Fruit fly (Drosophila melanogaster) whole organism, embryonic: ENCODE results near the gene Cpr65Aw.

Source experiments
- Ada2b ChIP-seq: fragments of 200-800 bp; sonication (Bioruptor generic); IDR thresholded peaks from 2 replicates; pipeline ENCODE4 v1.3.6; 2022; ENCODE audit warnings: missing biosample characterization, missing genetic modification characterization
- Adf1 ChIP-seq: fragments of 200-800 bp; sonication (Bioruptor generic); IDR thresholded peaks from 2 replicates; pipeline ENCODE4 v1.3.6; 2022; ENCODE audit warnings: missing biosample characterization, missing genetic modification characterization
- Atf-2 ChIP-seq: fragments of 200-800 bp; sonication (Bioruptor generic); optimal IDR thresholded peaks from 2 replicates; lab custom pipeline; 2016; ENCODE audit warnings: missing biosample characterization, missing genetic modification characterization
- Bdp1 ChIP-seq: fragments of 200-800 bp; sonication (Bioruptor generic); optimal IDR thresholded peaks from 3 replicates; lab custom pipeline; 2016; ENCODE audit warnings: missing biosample characterization, missing genetic modification characterization
- CG10462 ChIP-seq: fragments of 200-800 bp; sonication (Bioruptor generic); optimal IDR thresholded peaks from 2 replicates; lab custom pipeline; 2016; ENCODE audit warnings: missing biosample characterization, missing genetic modification characterization
- CG10654 ChIP-seq: fragments of 200-800 bp; sonication (Bioruptor generic); optimal IDR thresholded peaks from 2 replicates; lab custom pipeline; 2016; ENCODE audit warnings: missing biosample characterization, missing genetic modification characterization
- CG10979 ChIP-seq: fragments of 200-800 bp; sonication (Bioruptor generic); optimal IDR thresholded peaks from 2 replicates; lab custom pipeline; 2018; ENCODE audit warnings: missing biosample characterization, mild to moderate bottlenecking, missing genetic modification characterization, moderate library complexity
- CG12236 ChIP-seq: fragments of 200-800 bp; sonication (Bioruptor generic); optimal IDR thresholded peaks from 2 replicates; lab custom pipeline; 2016; ENCODE audit warnings: missing biosample characterization, missing genetic modification characterization
- CG12942 ChIP-seq: fragments of 200-800 bp; sonication (Bioruptor generic); optimal IDR thresholded peaks from 3 replicates; lab custom pipeline; 2016; ENCODE audit warnings: missing biosample characterization, missing genetic modification characterization
- CG15073 ChIP-seq: fragments of 200-800 bp; sonication (Bioruptor generic); optimal IDR thresholded peaks from 2 replicates; lab custom pipeline; 2016; ENCODE audit warnings: missing biosample characterization, missing genetic modification characterization
- CG15601 ChIP-seq: fragments of 200-800 bp; sonication (Bioruptor generic); optimal IDR thresholded peaks from 3 replicates; lab custom pipeline; 2019; ENCODE audit warnings: missing biosample characterization, mild to moderate bottlenecking, missing genetic modification characterization, moderate library complexity
- CG1603 ChIP-seq: fragments of 200-800 bp; sonication (Bioruptor generic); optimal IDR thresholded peaks from 2 replicates; lab custom pipeline; 2019; ENCODE audit warnings: missing biosample characterization, mild to moderate bottlenecking, missing genetic modification characterization, moderate library complexity
- CG1832 ChIP-seq: fragments of 200-800 bp; sonication (Bioruptor generic); optimal IDR thresholded peaks from 2 replicates; lab custom pipeline; 2017; ENCODE audit warnings: missing biosample characterization, mild to moderate bottlenecking, missing genetic modification characterization, inconsistent platforms
- CG2712 ChIP-seq: fragments of 200-800 bp; optimal IDR thresholded peaks from 3 replicates; lab custom pipeline; 2019; ENCODE audit warnings: missing biosample characterization, mild to moderate bottlenecking, missing genetic modification characterization, moderate library complexity
- CG31224 ChIP-seq: fragments of 200-800 bp; sonication (Bioruptor generic); IDR thresholded peaks from 2 replicates; pipeline ENCODE4 v1.3.6; 2022; ENCODE audit warnings: missing biosample characterization, missing genetic modification characterization
- CG32767 ChIP-seq: fragments of 200-800 bp; sonication (Bioruptor generic); IDR thresholded peaks from 2 replicates; pipeline ENCODE4 v1.3.6; 2022; ENCODE audit warnings: missing biosample characterization, missing genetic modification characterization
- CG34422 ChIP-seq: fragments of 200-800 bp; sonication (Bioruptor generic); IDR thresholded peaks from 3 replicates; pipeline ENCODE4 v1.3.6; 2022; ENCODE audit warnings: missing biosample characterization, missing genetic modification characterization
- CG4424 ChIP-seq: fragments of 200-800 bp; sonication (Bioruptor generic); optimal IDR thresholded peaks from 3 replicates; lab custom pipeline; 2016; ENCODE audit warnings: missing biosample characterization, missing genetic modification characterization
- CG7271 ChIP-seq: fragments of 200-800 bp; sonication (Bioruptor generic); optimal IDR thresholded peaks from 2 replicates; lab custom pipeline; 2018; ENCODE audit warnings: missing biosample characterization, mild to moderate bottlenecking, missing genetic modification characterization, moderate library complexity
- CG7987 ChIP-seq: fragments of 200-800 bp; sonication (Bioruptor generic); optimal IDR thresholded peaks from 2 replicates; lab custom pipeline; 2018; ENCODE audit warnings: missing biosample characterization, mild to moderate bottlenecking, missing genetic modification characterization, moderate library complexity
- CG8765 ChIP-seq: fragments of 200-800 bp; sonication (Bioruptor generic); IDR thresholded peaks from 2 replicates; pipeline ENCODE4 v1.3.6; 2022; ENCODE audit warnings: missing biosample characterization, missing genetic modification characterization
- CG9215 ChIP-seq: fragments of 200-800 bp; sonication (Bioruptor generic); IDR thresholded peaks from 2 replicates; pipeline ENCODE4 v1.3.6; 2022; ENCODE audit warnings: missing biosample characterization, missing genetic modification characterization
- CG9609 ChIP-seq: fragments of 200-800 bp; sonication (Bioruptor generic); optimal IDR thresholded peaks from 3 replicates; lab custom pipeline; 2016; ENCODE audit warnings: missing biosample characterization, missing genetic modification characterization
- D19B ChIP-seq: fragments of 200-800 bp; sonication (Bioruptor generic); optimal IDR thresholded peaks from 2 replicates; lab custom pipeline; 2017; ENCODE audit warnings: missing biosample characterization, mild to moderate bottlenecking, missing genetic modification characterization
- Deaf1 ChIP-seq: fragments of 200-800 bp; optimal IDR thresholded peaks from 3 replicates; lab custom pipeline; 2019; ENCODE audit warnings: missing biosample characterization, mild to moderate bottlenecking, missing genetic modification characterization, moderate library complexity
- HLH4C ChIP-seq: fragments of 200-800 bp; sonication (Bioruptor generic); IDR thresholded peaks from 3 replicates; pipeline ENCODE4 v1.3.6; 2022; ENCODE audit warnings: missing biosample characterization, missing genetic modification characterization; ENCODE audit not compliant: partially characterized antibody
- Kr ChIP-seq: fragments of 200-800 bp; sonication (Bioruptor generic); optimal IDR thresholded peaks from 2 replicates; lab custom pipeline; 2017; ENCODE audit warnings: missing biosample characterization, mild to moderate bottlenecking, missing genetic modification characterization
- Sin3A ChIP-seq: fragments of >200 bp; optimal IDR thresholded peaks from 2 replicates; lab custom pipeline; 2018
- Stat92E ChIP-seq, 3 experiments: fragments of >200 bp in 2 of 3; fragments of 200-800 bp in 1 of 3; sonication (Bioruptor generic) in 1 of 3; optimal IDR thresholded peaks; 2 replicates each; lab custom pipeline; 2017 to 2019; ENCODE audit warnings: missing biosample characterization in 3 of 3, missing genetic modification characterization in 3 of 3, mild to moderate bottlenecking in 1 of 3, moderate library complexity in 1 of 3
- Trl ChIP-seq, 3 experiments: fragments of >200 bp in 2 of 3; fragments of 200-800 bp in 1 of 3; sonication (Bioruptor generic) in 1 of 3; optimal IDR thresholded peaks; 2 replicates in 1 of 3; 3 replicates in 2 of 3; lab custom pipeline; 2016 to 2017; ENCODE audit warnings: missing biosample characterization in 1 of 3, missing genetic modification characterization in 1 of 3
- Xrp1 ChIP-seq: fragments of 200-800 bp; sonication (Bioruptor generic); IDR thresholded peaks from 2 replicates; pipeline ENCODE4 v1.3.6; 2022; ENCODE audit warnings: missing biosample characterization, missing genetic modification characterization
- ab ChIP-seq: fragments of 200-800 bp; sonication (Bioruptor generic); optimal IDR thresholded peaks from 2 replicates; lab custom pipeline; 2016; ENCODE audit warnings: missing biosample characterization, missing genetic modification characterization
- ac ChIP-seq: fragments of 200-800 bp; sonication (Bioruptor generic); optimal IDR thresholded peaks from 3 replicates; lab custom pipeline; 2017; ENCODE audit warnings: missing biosample characterization, mild to moderate bottlenecking, missing genetic modification characterization
- az2 ChIP-seq: fragments of 200-800 bp; sonication (Bioruptor generic); optimal IDR thresholded peaks from 3 replicates; lab custom pipeline; 2016; ENCODE audit warnings: missing biosample characterization, missing genetic modification characterization
- bsh ChIP-seq, 2 experiments: fragments of 200-800 bp; sonication (Bioruptor generic); optimal IDR thresholded peaks; 2 replicates each; lab custom pipeline; 2017 to 2018; ENCODE audit warnings: mild to moderate bottlenecking in 2 of 2, missing biosample characterization in 2 of 2, missing genetic modification characterization in 2 of 2, moderate library complexity in 1 of 2
- caup ChIP-seq: fragments of 200-800 bp; sonication (Bioruptor generic); optimal IDR thresholded peaks from 3 replicates; lab custom pipeline; 2017; ENCODE audit warnings: missing biosample characterization, mild to moderate bottlenecking, missing genetic modification characterization, moderate library complexity; ENCODE audit not compliant: severe bottlenecking
- chif ChIP-seq, 2 experiments: fragments of 200-800 bp; sonication (Bioruptor generic); optimal IDR thresholded peaks; 3 replicates each; lab custom pipeline; 2016; ENCODE audit warnings: missing biosample characterization in 2 of 2, missing genetic modification characterization in 2 of 2
- croc ChIP-seq: fragments of 200-800 bp; sonication (Bioruptor generic); conservative IDR thresholded peaks from 3 replicates; pipeline ENCODE4 v1.3.6; 2022; ENCODE audit warnings: missing biosample characterization, missing genetic modification characterization
- exex ChIP-seq: fragments of 200-800 bp; sonication (Bioruptor generic); optimal IDR thresholded peaks from 4 replicates; lab custom pipeline; 2018; ENCODE audit warnings: missing biosample characterization, mild to moderate bottlenecking, missing genetic modification characterization, moderate library complexity
- gsb ChIP-seq: fragments of 200-800 bp; sonication (Bioruptor generic); IDR thresholded peaks from 2 replicates; pipeline ENCODE4 v1.3.6; 2022; ENCODE audit warnings: missing biosample characterization, missing genetic modification characterization
- ham ChIP-seq: fragments of 200-800 bp; sonication (Bioruptor generic); IDR thresholded peaks from 2 replicates; pipeline ENCODE4 v1.3.6; 2022; ENCODE audit warnings: missing biosample characterization, missing genetic modification characterization
- kay ChIP-seq: fragments of 200-800 bp; sonication (Bioruptor generic); optimal IDR thresholded peaks from 2 replicates; lab custom pipeline; 2016; ENCODE audit warnings: missing biosample characterization, missing genetic modification characterization
- mld ChIP-seq: fragments of 200-800 bp; sonication (Bioruptor generic); IDR thresholded peaks from 3 replicates; pipeline ENCODE4 v1.3.6; 2022; ENCODE audit warnings: missing biosample characterization, missing genetic modification characterization; ENCODE audit not compliant: partially characterized antibody
- pho ChIP-seq: fragments of 200-800 bp; sonication (Bioruptor generic); optimal IDR thresholded peaks from 2 replicates; lab custom pipeline; 2016; ENCODE audit warnings: missing biosample characterization, missing genetic modification characterization
- phol ChIP-seq: fragments of 200-800 bp; sonication (Bioruptor generic); optimal IDR thresholded peaks from 3 replicates; lab custom pipeline; 2018; ENCODE audit warnings: missing biosample characterization, mild to moderate bottlenecking, missing genetic modification characterization, moderate library complexity
- slbo ChIP-seq: fragments of 200-800 bp; sonication (Bioruptor generic); IDR thresholded peaks from 2 replicates; pipeline ENCODE4 v1.3.6; 2022; ENCODE audit warnings: missing biosample characterization, missing genetic modification characterization
- tin ChIP-seq: fragments of 200-800 bp; sonication (Bioruptor generic); optimal IDR thresholded peaks from 3 replicates; lab custom pipeline; 2016; ENCODE audit warnings: missing biosample characterization, missing genetic modification characterization
- tna ChIP-seq: fragments of 200-800 bp; sonication (Bioruptor generic); IDR thresholded peaks from 2 replicates; pipeline ENCODE4 v1.3.6; 2022; ENCODE audit warnings: missing biosample characterization, missing genetic modification characterization; ENCODE audit not compliant: partially characterized antibody
- vfl ChIP-seq: fragments of 200-800 bp; sonication (Bioruptor generic); optimal IDR thresholded peaks from 2 replicates; lab custom pipeline; 2016; ENCODE audit warnings: missing biosample characterization, missing genetic modification characterization

Cpr65Aw gene

DNA sequence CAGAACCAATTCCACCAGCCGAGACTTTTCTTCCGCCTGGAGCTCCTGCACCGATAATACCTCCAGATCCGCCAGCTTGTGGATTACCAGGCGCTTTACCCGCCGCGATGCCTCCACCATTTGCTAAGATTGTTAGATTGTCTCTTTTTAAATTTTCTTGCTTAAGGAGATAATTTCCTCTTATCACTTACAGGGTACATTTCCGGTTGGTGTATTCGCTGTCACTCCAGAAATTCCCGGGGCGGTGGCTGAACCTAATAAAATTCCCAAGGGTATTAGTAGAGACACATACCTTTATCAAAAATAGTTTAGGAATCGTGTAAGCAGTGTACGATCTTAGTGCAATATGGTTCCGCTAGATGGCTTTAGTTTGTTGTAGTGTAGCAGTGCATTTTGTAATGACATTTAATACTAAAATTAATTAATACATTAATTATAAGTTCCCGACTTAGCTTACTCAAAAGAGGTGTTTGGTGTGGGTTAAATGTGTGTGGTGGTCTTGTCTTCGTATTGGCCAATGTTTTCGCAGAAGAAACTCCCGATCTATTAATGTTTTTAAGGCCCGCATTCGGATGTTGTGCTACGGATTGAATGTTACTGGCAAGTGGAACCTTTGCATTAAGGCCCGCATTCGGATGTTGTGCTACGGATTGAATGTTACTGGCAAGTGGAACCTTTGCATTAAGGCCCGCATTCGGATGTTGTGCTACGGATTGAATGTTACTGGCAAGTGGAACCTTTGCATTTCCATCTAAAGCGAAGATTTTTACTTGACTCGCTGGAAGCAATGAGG, 17.4 kb downstream of the Cpr65Aw start (continued):
- peak; percentile 94 for TF ChIP-seq caup
- TF ChIP-seq tin (GFP tag; lab: Kevin White, UChicago): peak; percentile 69
- TF ChIP-seq HLH4C (GFP tag; lab: Robert Waterston, UW): no peak
- no peak for TF ChIP-seq CG12942 (GFP tag; lab: Kevin White, UChicago)
- TF ChIP-seq kay (GFP tag; lab: Kevin White, UChicago): no peak
- TF ChIP-seq Ada2b (GFP tag; lab: Robert Waterston, UW): peak; percentile 69; the same call in 1 of the 2 replicates
- no peak for TF ChIP-seq ham (GFP tag; lab: Robert Waterston, UW)
- TF ChIP-seq CG4424 (GFP tag; lab: Kevin White, UChicago): peak; percentile 85
- TF ChIP-seq exex (tag; lab: Kevin White, UChicago): no peak
- TF ChIP-seq CG15601 (tag; lab: Kevin White, UChicago): peak; percentile 53
- peak; percentile 34 for TF ChIP-seq CG12236 (GFP tag; lab: Kevin White, UChicago)
- peak; percentile 70 for TF ChIP-seq phol
- TF ChIP-seq CG10462: peak; percentile 7
- TF ChIP-seq D19B (GFP tag; lab: Kevin White, UChicago): peak; percentile 57
- TF ChIP-seq gsb (GFP tag; lab: Robert Waterston, UW): peak; percentile 64
- TF ChIP-seq mld: no peak
- TF ChIP-seq CG15073 (GFP tag; lab: Kevin White, UChicago): no peak
- peak; percentile 94 for TF ChIP-seq CG7987 (GFP tag; lab: Kevin White, UChicago)
- peak in 1 of 2 experiments; percentile 62 for TF ChIP-seq bsh (GFP tag; optimal IDR thresholded peaks at IDR 0.05; lab: Kevin White, UChicago)
- TF ChIP-seq ac (GFP tag; lab: Kevin White, UChicago): peak; percentile 49
- TF ChIP-seq CG10654 (GFP tag; lab: Kevin White, UChicago): peak; percentile 75
- no peak for TF ChIP-seq Kr (GFP tag; lab: Kevin White, UChicago)
- TF ChIP-seq Xrp1 (GFP tag; lab: Robert Waterston, UW): peak; percentile 41
- TF ChIP-seq CG32767 (GFP tag; lab: Robert Waterston, UW): peak; percentile 70; the same call in 1 of the 2 replicates
- TF ChIP-seq pho: peak; percentile 23
- peak; percentile 30; the same call in 1 of the 2 replicates for TF ChIP-seq Adf1 (GFP tag; lab: Robert Waterston, UW)
- peak; percentile 21 for TF ChIP-seq CG9609 (GFP tag; lab: Kevin White, UChicago)
- TF ChIP-seq Stat92E (GFP tag; optimal IDR thresholded peaks at IDR 0.05; lab: Kevin White, UChicago): no peak
- TF ChIP-seq Bdp1 (GFP tag; lab: Kevin White, UChicago): peak; percentile 46
- TF ChIP-seq CG1832 (GFP tag; lab: Kevin White, UChicago): no peak
- no peak for TF ChIP-seq Trl (optimal IDR thresholded peaks at IDR 0.05; lab: Kevin White, UChicago)
- TF ChIP-seq Trl (GFP tag; optimal IDR thresholded peaks at IDR 0.05; lab: Kevin White, UChicago): peak; percentile 71
- no peak for TF ChIP-seq vfl (GFP tag; lab: Kevin White, UChicago)
- peak; percentile 3 for TF ChIP-seq Deaf1 (tag; lab: Kevin White, UChicago)
- peak; percentile 68 for TF ChIP-seq CG31224 (GFP tag; lab: Robert Waterston, UW)
- peak; percentile 79 for TF ChIP-seq CG1603 (tag; lab: Kevin White, UChicago)
- TF ChIP-seq tna (GFP tag; lab: Robert Waterston, UW): no peak
- peak; percentile 87 for TF ChIP-seq CG7271 (tag; lab: Kevin White, UChicago)
- peak; percentile 42; the same call in 1 of the 3 replicates for TF ChIP-seq croc
- no peak for TF ChIP-seq CG8765 (GFP tag; lab: Robert Waterston, UW)
- peak; percentile 8 to 62 for TF ChIP-seq chif (GFP tag; optimal IDR thresholded peaks at IDR 0.05; lab: Kevin White, UChicago)
- TF ChIP-seq Atf-2 (GFP tag; lab: Kevin White, UChicago): no peak
- TF ChIP-seq CG34422 (GFP tag; lab: Robert Waterston, UW): peak; percentile 78
- TF ChIP-seq Sin3A (lab: Kevin White, UChicago): peak; percentile 43
- peak; percentile 72 for TF ChIP-seq CG2712 (tag; lab: Kevin White, UChicago)
- TF ChIP-seq CG10979 (tag; lab: Kevin White, UChicago): peak; percentile 70
- TF ChIP-seq ab (GFP tag; lab: Kevin White, UChicago): no peak
- TF ChIP-seq az2 (GFP tag; lab: Kevin White, UChicago): peak; percentile 32
- TF ChIP-seq CG9215 (GFP tag; lab: Robert Waterston, UW): peak; percentile 28; the same call in 1 of the 2 replicates
- peak; percentile 71 for TF ChIP-seq slbo (GFP tag; lab: Robert Waterston, UW)
